Worm (Caenorhabditis elegans): ENCODE results near the gene C17C3.5.

Gene C17C3.5

DNA sequence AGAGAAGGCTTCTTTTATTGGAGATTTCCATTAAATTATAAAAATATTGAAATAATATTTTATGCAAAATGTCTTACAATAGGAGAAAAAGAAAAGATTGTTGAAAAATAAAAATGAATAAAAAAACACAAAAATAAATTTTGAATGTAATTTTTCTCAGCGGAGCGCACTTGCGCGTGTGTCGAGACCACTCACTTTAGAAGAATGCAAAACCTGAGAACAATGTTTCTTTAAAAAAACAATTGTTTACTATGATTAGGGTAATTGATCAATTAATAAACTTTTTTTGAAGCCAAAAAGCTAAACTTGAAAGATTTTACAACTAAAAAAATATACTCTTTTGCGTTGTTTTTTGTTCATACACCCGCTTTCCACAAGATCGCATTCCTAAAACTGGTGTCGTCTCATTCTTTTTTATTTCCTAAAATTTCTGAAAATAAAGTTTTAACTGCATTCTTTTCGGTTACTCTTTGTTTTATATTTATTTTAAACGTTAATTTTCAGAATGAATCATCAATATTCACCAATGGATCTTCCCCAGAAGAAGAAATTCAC lies 42.7 kb downstream of the C17C3.5 start, which contains the start of gene ttc-4:
TSS of gene ttc-4 (plus strand) at position 505 of the 555 bp plus-strand sequence.
- no peak for TF ChIP-seq unc-62 (GFP tag; optimal IDR thresholded peaks at IDR 0.05)

DNA sequence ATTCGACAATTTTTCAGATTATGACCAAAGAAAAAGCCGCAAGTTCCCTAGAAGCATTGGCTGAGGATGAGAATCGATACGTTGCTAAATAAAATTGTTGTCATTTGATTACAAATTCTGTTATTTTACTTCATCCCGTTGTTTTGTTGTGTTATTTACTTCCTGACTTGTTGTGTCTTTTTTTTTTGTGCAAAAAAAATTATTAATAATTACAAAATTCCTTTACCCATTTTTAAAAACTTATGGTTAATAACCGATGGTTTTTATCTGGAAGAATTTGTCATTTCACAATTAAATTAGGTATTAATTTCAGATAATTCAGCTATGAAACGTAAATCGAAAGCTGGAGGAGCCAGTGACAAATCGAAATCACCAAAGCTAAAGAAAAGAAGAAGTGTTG lies 44.6 kb downstream of the C17C3.5 start, which contains the start of gene C17G10.1:
TSS of gene C17G10.1 (plus strand) at position 301 of the 400 bp plus-strand sequence.
- no peak for TF ChIP-seq unc-62 (GFP tag; optimal IDR thresholded peaks at IDR 0.05)

DNA sequence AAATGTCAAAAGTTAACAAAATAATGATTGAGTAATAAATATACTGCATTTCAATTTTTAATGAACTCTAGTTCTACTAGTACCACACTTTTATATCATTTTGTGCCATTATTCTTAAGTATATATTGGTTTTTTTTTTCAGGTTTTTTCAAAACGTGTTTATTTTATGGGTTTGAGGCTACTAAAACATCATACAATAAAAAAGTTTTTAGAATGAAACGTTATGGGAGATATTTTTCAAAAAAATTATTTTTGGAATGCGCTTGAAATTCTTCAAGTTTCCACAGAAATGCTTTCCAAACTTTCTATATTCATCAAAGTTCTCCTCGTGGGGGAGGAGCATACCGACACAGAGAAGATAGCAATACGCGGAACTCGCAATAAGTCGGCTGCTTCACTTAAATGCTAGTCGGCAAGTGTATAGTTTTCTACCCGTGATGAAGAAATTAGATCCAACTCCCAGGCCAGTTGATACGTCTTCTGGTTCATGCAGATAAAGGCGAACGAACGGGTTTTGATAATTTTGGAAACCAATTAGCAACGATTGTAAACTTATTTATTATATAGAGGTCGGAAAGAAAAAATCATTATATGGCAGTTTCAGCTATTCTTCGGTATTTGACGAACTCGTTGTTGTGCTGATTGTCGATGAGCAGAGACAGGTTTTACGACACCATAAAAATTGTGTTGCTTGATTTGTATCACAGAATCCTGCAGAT lies 47.9 kb downstream of the C17C3.5 start, which contains the start of gene C17G10.10:
TSS of gene C17G10.10 (minus strand) at position 51 of the 719 bp plus-strand sequence.
- no peak for TF ChIP-seq unc-62 (GFP tag; optimal IDR thresholded peaks at IDR 0.05)

All from whole organism, dauer.